Worm (Caenorhabditis elegans): ENCODE data around the gene ttr-54.

DNA sequence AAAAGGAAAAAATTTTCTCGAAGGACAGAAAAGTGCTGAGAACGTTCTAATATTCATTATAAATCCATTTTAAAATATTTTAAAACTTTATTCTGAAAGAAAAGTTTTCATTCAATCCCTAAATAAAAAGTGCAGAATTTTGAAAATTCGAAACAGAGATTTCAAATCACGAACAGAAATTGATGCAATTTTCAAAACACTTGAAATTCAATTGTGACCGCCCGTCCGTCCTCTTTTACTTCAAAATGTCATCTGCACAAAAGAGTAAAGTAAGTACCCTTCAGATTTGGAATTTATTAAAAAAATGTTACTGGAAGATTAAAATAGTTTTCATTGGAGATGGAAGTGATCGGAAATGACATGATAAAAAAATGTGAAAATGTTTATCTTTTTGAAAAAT is 32.9 kb downstream of the ttr-54 start:
- no peak for TF ChIP-seq ceh-9 (tag; optimal IDR thresholded peaks at IDR 0.05)
- TF ChIP-seq hlh-30 (tag; optimal IDR thresholded peaks at IDR 0.05; ENCODE audit: insufficient read depth) = no peak
- no peak for TF ChIP-seq elt-2 (tag; optimal IDR thresholded peaks at IDR 0.05)
- no peak for TF ChIP-seq ama-1 (optimal IDR thresholded peaks at IDR 0.05)
- TF ChIP-seq unc-55 (GFP tag; optimal IDR thresholded peaks at IDR 0.05) = no peak
- TF ChIP-seq K09A11.1 (tag; optimal IDR thresholded peaks at IDR 0.05; ENCODE audit: insufficient read depth) = no peak
- no peak for TF ChIP-seq ceh-2 (tag; optimal IDR thresholded peaks at IDR 0.05)
- TF ChIP-seq unc-86 (tag; optimal IDR thresholded peaks at IDR 0.05) = no peak
- TF ChIP-seq sox-4 (tag; optimal IDR thresholded peaks at IDR 0.05) = no peak
- TF ChIP-seq rnt-1 (tag; optimal IDR thresholded peaks at IDR 0.05) = no peak
